Fruit fly (Drosophila melanogaster) whole organism, wandering third instar larva: ENCODE results near the gene CG11723.

Source experiments
- Abd-B ChIP-seq: fragments of >200 bp; optimal IDR thresholded peaks from 2 replicates; lab custom pipeline; 2017; ENCODE audit warnings: missing biosample characterization, missing genetic modification characterization
- CG32264 ChIP-seq: fragments of 200-800 bp; sonication (Bioruptor generic); optimal IDR thresholded peaks from 2 replicates; lab custom pipeline; 2016; ENCODE audit warnings: missing biosample characterization, missing genetic modification characterization
- CG9705 ChIP-seq: fragments of 200-800 bp; sonication (Bioruptor generic); optimal IDR thresholded peaks from 2 replicates; lab custom pipeline; 2018; ENCODE audit warnings: missing biosample characterization, mild to moderate bottlenecking, missing genetic modification characterization
- CrebA ChIP-seq: fragments of 200-800 bp; sonication (Bioruptor generic); optimal IDR thresholded peaks from 2 replicates; lab custom pipeline; 2016; ENCODE audit warnings: missing biosample characterization, mild to moderate bottlenecking, missing genetic modification characterization, borderline replicate concordance
- Dfd ChIP-seq: fragments of >200 bp; optimal IDR thresholded peaks from 2 replicates; lab custom pipeline; 2017; ENCODE audit warnings: missing biosample characterization, missing genetic modification characterization
- Dif ChIP-seq: fragments of 200-275, 200-300 bp; sonication (Bioruptor generic); optimal IDR thresholded peaks from 2 replicates; lab custom pipeline; 2018; ENCODE audit warnings: missing biosample characterization, missing genetic modification characterization; ENCODE audit not compliant: partially characterized antibody
- GATAd ChIP-seq: sonication (Bioruptor generic); optimal IDR thresholded peaks from 2 replicates; lab custom pipeline; 2016; ENCODE audit warnings: missing biosample characterization, missing genetic modification characterization
- HLH106 ChIP-seq: fragments of 200-800 bp; optimal IDR thresholded peaks from 3 replicates; lab custom pipeline; 2019; ENCODE audit warnings: missing biosample characterization, mild to moderate bottlenecking, missing genetic modification characterization, moderate library complexity
- Hnf4 ChIP-seq: fragments of 200-800 bp; sonication (Bioruptor generic); optimal IDR thresholded peaks from 2 replicates; lab custom pipeline; 2016; ENCODE audit warnings: missing biosample characterization, mild to moderate bottlenecking, missing genetic modification characterization
- Hr78 ChIP-seq: fragments of >200 bp; optimal IDR thresholded peaks from 2 replicates; lab custom pipeline; 2017; ENCODE audit warnings: missing biosample characterization, missing genetic modification characterization
- Hr83 ChIP-seq: fragments of 200-300 bp; sonication (Bioruptor generic); optimal IDR thresholded peaks from 2 replicates; lab custom pipeline; 2016; ENCODE audit warnings: missing biosample characterization, mild to moderate bottlenecking, missing genetic modification characterization, moderate library complexity; ENCODE audit not compliant: poor library complexity, severe bottlenecking
- Jra ChIP-seq: sonication (Bioruptor generic); optimal IDR thresholded peaks from 2 replicates; lab custom pipeline; 2016; ENCODE audit warnings: missing biosample characterization, missing genetic modification characterization
- Mio ChIP-seq: sonication (Bioruptor generic); optimal IDR thresholded peaks from 2 replicates; lab custom pipeline; 2016; ENCODE audit warnings: missing biosample characterization, missing genetic modification characterization
- Myc ChIP-seq: fragments of >200 bp; optimal IDR thresholded peaks from 2 replicates; lab custom pipeline; 2017
- N ChIP-seq: fragments of >200 bp; optimal IDR thresholded peaks from 2 replicates; lab custom pipeline; 2018; ENCODE audit warnings: missing biosample characterization, missing external identifiers, missing genetic modification characterization
- OdsH ChIP-seq: fragments of 200-800 bp; sonication (Bioruptor generic); optimal IDR thresholded peaks from 2 replicates; lab custom pipeline; 2016; ENCODE audit warnings: missing biosample characterization, mild to moderate bottlenecking, missing genetic modification characterization
- Rel ChIP-seq, 2 experiments: fragments of 200-800 bp; sonication (Bioruptor generic) in 1 of 2; optimal IDR thresholded peaks; 2 replicates in 1 of 2; 3 replicates in 1 of 2; lab custom pipeline; 2016 to 2019; ENCODE audit warnings: mild to moderate bottlenecking in 2 of 2, missing biosample characterization in 2 of 2, missing genetic modification characterization in 2 of 2, moderate library complexity in 1 of 2
- Sp1 ChIP-seq: fragments of 200-800 bp; sonication (Bioruptor generic); optimal IDR thresholded peaks from 3 replicates; lab custom pipeline; 2019; ENCODE audit warnings: missing biosample characterization, mild to moderate bottlenecking, missing genetic modification characterization, moderate library complexity
- Vsx2 ChIP-seq: fragments of 200-300, 225-300 bp; sonication (Bioruptor generic); optimal IDR thresholded peaks from 2 replicates; lab custom pipeline; 2018; ENCODE audit warnings: missing biosample characterization, missing genetic modification characterization; ENCODE audit not compliant: partially characterized antibody
- br ChIP-seq: fragments of 200-800 bp; sonication (Bioruptor generic); optimal IDR thresholded peaks from 2 replicates; lab custom pipeline; 2016; ENCODE audit warnings: missing biosample characterization, missing genetic modification characterization
- brk ChIP-seq: fragments of 200-800 bp; sonication (Bioruptor generic); optimal IDR thresholded peaks from 2 replicates; lab custom pipeline; 2016; ENCODE audit warnings: missing biosample characterization, mild to moderate bottlenecking, missing genetic modification characterization
- dl ChIP-seq, 2 experiments: fragments of 175-275, 200-275 bp in 1 of 2; fragments of 200-275 bp in 1 of 2; sonication (Bioruptor generic); optimal IDR thresholded peaks; lab custom pipeline; 2018; ENCODE audit warnings: mild to moderate bottlenecking in 2 of 2, missing biosample characterization in 2 of 2, missing genetic modification characterization in 2 of 2, moderate library complexity in 2 of 2; ENCODE audit not compliant: partially characterized antibody in 2 of 2, insufficient read depth in 1 of 2
- dmrt93B ChIP-seq: fragments of 200-800 bp; sonication (Bioruptor generic); optimal IDR thresholded peaks from 2 replicates; lab custom pipeline; 2018; ENCODE audit warnings: missing biosample characterization, mild to moderate bottlenecking, missing genetic modification characterization
- dsf ChIP-seq: sonication (Bioruptor generic); optimal IDR thresholded peaks from 2 replicates; lab custom pipeline; 2016; ENCODE audit warnings: missing biosample characterization, missing genetic modification characterization, borderline replicate concordance
- ey ChIP-seq: fragments of 200-800 bp; sonication (Bioruptor generic); optimal IDR thresholded peaks from 2 replicates; lab custom pipeline; 2016; ENCODE audit warnings: missing biosample characterization, missing genetic modification characterization
- foxo ChIP-seq, 2 experiments: fragments of 200-800 bp; sonication (Bioruptor generic); optimal IDR thresholded peaks; 2 replicates in 1 of 2; 3 replicates in 1 of 2; lab custom pipeline; 2016 to 2017; ENCODE audit warnings: missing biosample characterization in 2 of 2, missing genetic modification characterization in 2 of 2
- fru ChIP-seq: fragments of 200-800 bp; sonication (Bioruptor generic); optimal IDR thresholded peaks from 3 replicates; lab custom pipeline; 2016; ENCODE audit warnings: missing biosample characterization, mild to moderate bottlenecking, missing genetic modification characterization
- h ChIP-seq: fragments of 200-800 bp; sonication (Bioruptor generic); optimal IDR thresholded peaks from 3 replicates; lab custom pipeline; 2016; ENCODE audit warnings: missing biosample characterization, mild to moderate bottlenecking, missing genetic modification characterization
- jim ChIP-seq: fragments of 175-275, 200-325 bp; sonication (Bioruptor generic); optimal IDR thresholded peaks from 2 replicates; lab custom pipeline; 2016; ENCODE audit warnings: missing biosample characterization, mild to moderate bottlenecking, missing genetic modification characterization
- lola ChIP-seq: fragments of >200 bp; optimal IDR thresholded peaks from 2 replicates; lab custom pipeline; 2017; ENCODE audit warnings: missing biosample characterization, missing genetic modification characterization
- pan ChIP-seq: fragments of >200 bp; optimal IDR thresholded peaks from 2 replicates; lab custom pipeline; 2017
- psq ChIP-seq: fragments of 200-800 bp; sonication (Bioruptor generic); optimal IDR thresholded peaks from 3 replicates; lab custom pipeline; 2017; ENCODE audit warnings: missing biosample characterization, mild to moderate bottlenecking, missing genetic modification characterization, moderate library complexity
- rgr ChIP-seq: fragments of 200-800 bp; sonication (Bioruptor generic); optimal IDR thresholded peaks from 3 replicates; lab custom pipeline; 2016; ENCODE audit warnings: missing biosample characterization, mild to moderate bottlenecking, missing genetic modification characterization
- sage ChIP-seq: fragments of 200-800 bp; sonication (Bioruptor generic); optimal IDR thresholded peaks from 2 replicates; lab custom pipeline; 2016; ENCODE audit warnings: missing biosample characterization, mild to moderate bottlenecking, missing genetic modification characterization
- sv ChIP-seq: fragments of 200-800 bp; sonication (Bioruptor generic); optimal IDR thresholded peaks from 3 replicates; lab custom pipeline; 2016; ENCODE audit warnings: missing biosample characterization, missing genetic modification characterization
- tai ChIP-seq: sonication (Bioruptor generic); optimal IDR thresholded peaks from 2 replicates; lab custom pipeline; 2016; ENCODE audit warnings: missing biosample characterization, missing genetic modification characterization
- usp ChIP-seq: fragments of >200 bp; optimal IDR thresholded peaks from 2 replicates; lab custom pipeline; 2017; ENCODE audit warnings: missing biosample characterization, missing genetic modification characterization
- woc ChIP-seq: sonication (Bioruptor generic); optimal IDR thresholded peaks from 2 replicates; lab custom pipeline; 2016; ENCODE audit warnings: missing biosample characterization, mild to moderate bottlenecking, missing genetic modification characterization

Gene CG11723

DNA sequence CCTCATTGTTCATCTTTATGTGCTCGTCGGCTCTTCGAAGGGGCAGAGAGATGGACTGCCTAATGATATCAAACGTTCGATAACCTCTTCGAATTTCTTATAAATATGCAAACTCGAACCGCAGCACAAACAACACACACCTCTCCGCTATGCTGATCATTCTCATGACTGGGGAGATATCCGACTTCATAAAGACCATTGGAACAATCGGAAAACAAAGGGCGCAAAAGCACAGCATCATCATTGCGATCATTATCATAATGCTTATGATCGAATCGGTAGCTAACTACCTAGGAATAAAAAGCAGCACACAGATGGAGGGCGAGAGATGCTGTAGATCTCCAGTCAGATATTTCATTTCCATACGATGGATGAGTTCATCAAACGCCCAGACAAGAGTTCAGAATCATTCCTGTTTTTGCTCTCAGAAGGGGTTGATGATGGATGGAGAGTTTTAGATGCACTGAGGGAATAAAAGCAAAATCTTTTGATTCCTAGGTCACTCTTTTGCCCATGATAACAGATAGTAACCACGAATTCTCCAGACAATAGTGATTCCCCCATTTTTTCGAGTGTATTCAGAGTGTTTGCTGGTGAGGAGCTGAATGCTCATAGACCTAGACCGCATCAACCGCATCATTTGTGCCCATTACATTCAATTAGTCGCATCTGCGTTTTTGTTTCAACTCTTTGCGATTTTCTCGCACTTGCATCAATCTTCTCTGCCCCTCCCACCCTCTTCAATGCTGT is 20.1 kb upstream of the CG11723 start:
- TF ChIP-seq psq, result peak; percentile 62
- no peak for TF ChIP-seq h (GFP tag; lab: Kevin White, UChicago)

DNA sequence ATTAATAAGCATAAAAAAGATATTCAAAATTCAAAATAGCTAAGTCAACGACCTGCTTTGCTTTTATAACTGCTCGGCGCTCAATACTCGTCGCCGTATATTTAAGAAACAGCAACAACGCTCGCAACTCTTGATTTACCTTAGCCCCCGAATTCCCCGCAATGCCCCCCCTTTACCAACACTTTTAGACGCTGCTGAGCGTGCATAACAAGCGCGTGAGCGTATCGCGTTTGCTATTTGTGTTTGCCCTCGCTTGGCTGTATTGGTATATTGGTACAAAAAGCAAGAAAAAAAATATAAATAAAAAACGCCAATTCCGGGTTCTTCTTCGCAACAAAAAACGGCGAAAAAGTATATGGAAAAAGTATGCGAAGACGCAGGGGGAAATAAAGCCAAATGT is 18.8 kb upstream of the CG11723 start:
- TF ChIP-seq Hr78 (GFP tag; lab: Kevin White, UChicago) (no peak), rgr (peak; percentile 23), CrebA (GFP tag; lab: Kevin White, UChicago) (peak; percentile 20), N (GFP tag; lab: Kevin White, UChicago) (no peak), Rel (GFP tag; optimal IDR thresholded peaks at IDR 0.05; lab: Kevin White, UChicago) (no peak), Rel (tag; optimal IDR thresholded peaks at IDR 0.05; lab: Kevin White, UChicago) (peak; percentile 59), Sp1 (GFP tag; lab: Kevin White, UChicago) (peak; percentile 34), br (peak; percentile 23), Hnf4 (GFP tag; lab: Kevin White, UChicago) (peak; percentile 29), h (GFP tag; lab: Kevin White, UChicago) (peak; percentile 47), Mio (no peak)

DNA sequence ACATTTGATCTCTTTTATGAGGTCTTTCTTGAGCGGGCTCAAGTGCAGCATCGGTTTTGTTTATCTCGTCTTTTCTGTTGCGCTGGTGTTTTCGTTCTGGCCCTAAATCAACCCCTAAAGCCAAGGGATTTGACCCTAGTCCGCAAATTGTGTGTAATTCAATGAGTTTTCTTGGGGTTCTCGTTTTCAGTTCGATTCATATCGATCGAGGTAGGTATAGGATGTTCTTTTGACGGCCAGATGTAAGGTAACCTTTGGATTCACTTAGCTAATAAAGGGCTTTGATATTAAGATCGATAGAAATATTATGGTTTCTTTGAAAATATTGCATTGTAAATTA is 18.1 kb upstream of the CG11723 start:
- TF ChIP-seq CG9705 (GFP tag; lab: Kevin White, UChicago) (no peak), tai (GFP tag; lab: Kevin White, UChicago) (no peak), dl (GFP tag; optimal IDR thresholded peaks at IDR 0.05; lab: Kevin White, UChicago; ENCODE audit: insufficient read depth in 1 of 2, partially characterized antibody in 2 of 2) (no peak), sage (GFP tag; lab: Kevin White, UChicago) (no peak), Dif (GFP tag; lab: Kevin White, UChicago) (no peak), GATAd (GFP tag; lab: Kevin White, UChicago) (no peak)
- TF ChIP-seq, all 38 proteins: peak for 0

DNA sequence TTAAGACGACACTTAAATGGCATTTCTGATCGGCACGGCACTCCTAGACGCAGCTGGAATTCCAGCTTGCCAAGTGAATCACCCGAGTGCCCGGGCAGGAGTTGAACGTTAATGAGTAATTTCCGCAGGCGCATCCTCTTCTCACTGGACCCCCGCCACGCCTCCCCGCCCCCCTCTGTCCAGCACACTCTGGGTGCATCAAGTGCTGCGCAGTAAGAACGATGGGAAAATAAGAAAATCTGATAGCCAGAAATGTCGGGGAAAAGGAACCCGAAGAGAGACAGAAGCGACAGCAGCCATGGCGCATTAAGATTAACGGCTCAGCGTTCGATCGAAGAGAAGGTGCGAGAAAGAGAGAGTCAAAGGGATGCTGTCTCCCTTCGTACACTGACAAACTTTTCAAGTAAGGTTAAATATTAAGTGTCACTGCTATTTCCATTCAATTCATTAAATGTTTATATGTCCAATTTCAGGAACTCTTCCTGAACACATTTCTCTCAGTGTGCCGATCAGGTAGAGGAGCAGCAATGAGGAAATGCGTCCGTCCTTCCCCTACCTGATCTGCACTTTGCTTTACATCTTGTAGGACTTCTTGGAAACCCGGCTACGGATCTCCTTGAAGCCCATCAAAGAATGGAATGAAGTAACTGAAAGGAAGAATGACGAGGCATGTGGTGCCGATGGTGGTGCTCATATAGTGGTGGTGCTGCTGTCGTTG is 17.6 kb upstream of the CG11723 start:
- TF ChIP-seq GATAd (GFP tag; lab: Kevin White, UChicago) (no peak), fru (GFP tag; lab: Kevin White, UChicago) (peak; percentile 97), lola (no peak), pan (lab: Kevin White, UChicago) (no peak), Sp1 (GFP tag; lab: Kevin White, UChicago) (peak; percentile 90), HLH106 (peak; percentile 94), Abd-B (no peak), Hr83 (GFP tag; lab: Kevin White, UChicago) (peak; percentile 41), Jra (GFP tag; lab: Kevin White, UChicago) (peak; percentile 74), Hr78 (GFP tag; lab: Kevin White, UChicago) (no peak), tai (GFP tag; lab: Kevin White, UChicago) (peak; percentile 88), dl (GFP tag; optimal IDR thresholded peaks at IDR 0.05; lab: Kevin White, UChicago; ENCODE audit: insufficient read depth in 1 of 2, partially characterized antibody in 2 of 2) (no peak), Dif (GFP tag; lab: Kevin White, UChicago) (no peak), woc (GFP tag; lab: Kevin White, UChicago) (peak; percentile 97), sage (GFP tag; lab: Kevin White, UChicago) (peak; percentile 85), foxo (GFP tag; optimal IDR thresholded peaks at IDR 0.05; lab: Kevin White, UChicago) (peak; percentile 71 to 97), jim (no peak), dsf (GFP tag; lab: Kevin White, UChicago) (peak; percentile 15), Myc (lab: Kevin White, UChicago) (no peak), Vsx2 (GFP tag; lab: Kevin White, UChicago) (no peak), OdsH (peak; percentile 90), psq (peak; percentile 98), CG9705 (GFP tag; lab: Kevin White, UChicago) (peak; percentile 87), N (GFP tag; lab: Kevin White, UChicago) (no peak), rgr (peak; percentile 95), usp (GFP tag; lab: Kevin White, UChicago) (no peak), sv (GFP tag; lab: Kevin White, UChicago) (peak; percentile 54), h (GFP tag; lab: Kevin White, UChicago) (peak; percentile 97), Mio (peak; percentile 38), Rel (GFP tag; optimal IDR thresholded peaks at IDR 0.05; lab: Kevin White, UChicago) (peak; percentile 92), Rel (tag; optimal IDR thresholded peaks at IDR 0.05; lab: Kevin White, UChicago) (peak; percentile 63), CrebA (GFP tag; lab: Kevin White, UChicago) (peak; percentile 68), dmrt93B (GFP tag; lab: Kevin White, UChicago) (peak; percentile 84), ey (peak; percentile 96), brk (GFP tag; lab: Kevin White, UChicago) (peak; percentile 89), CG32264 (GFP tag; lab: Kevin White, UChicago) (peak; percentile 88), br (peak; percentile 92), Hnf4 (GFP tag; lab: Kevin White, UChicago) (peak; percentile 94), Dfd (GFP tag; lab: Kevin White, UChicago) (peak; percentile 57)
- TF ChIP-seq, all 38 proteins: peak for 26
